Worm (Caenorhabditis elegans) whole organism, L3 larva: ENCODE results near the gene nhr-35.

ENCODE experiments used
- R02D3.7 ChIP-seq: fragments of 150-350 bp; optimal IDR thresholded peaks from 2 replicates; lab custom pipeline; 2014; ENCODE audit warnings: missing biosample characterization, missing genetic modification characterization
- ZK546.5 ChIP-seq: sonication (generic microtip); optimal IDR thresholded peaks from 2 replicates; lab custom pipeline; 2017; ENCODE audit warnings: missing biosample characterization, missing genetic modification characterization
- aly-2 ChIP-seq: fragments of 150-350 bp; optimal IDR thresholded peaks from 2 replicates; lab custom pipeline; 2014; ENCODE audit warnings: missing biosample characterization, missing genetic modification characterization
- ama-1 ChIP-seq: fragments of 150-350 bp; optimal IDR thresholded peaks from 2 replicates; lab custom pipeline; 2018
- ceh-16 ChIP-seq: sonication (generic microtip); optimal IDR thresholded peaks from 2 replicates; lab custom pipeline; 2017; ENCODE audit warnings: missing biosample characterization, missing genetic modification characterization
- ceh-28 ChIP-seq: fragments of 150-350 bp; optimal IDR thresholded peaks from 2 replicates; lab custom pipeline; 2014; ENCODE audit warnings: missing biosample characterization, missing genetic modification reagents, missing genetic modification characterization
- ceh-82 ChIP-seq: fragments of 150-350 bp; optimal IDR thresholded peaks from 2 replicates; lab custom pipeline; 2014; ENCODE audit warnings: missing biosample characterization, missing genetic modification characterization
- ceh-9 ChIP-seq: sonication (generic microtip); optimal IDR thresholded peaks from 2 replicates; lab custom pipeline; 2018; ENCODE audit warnings: missing biosample characterization, missing genetic modification characterization
- daf-12 ChIP-seq: fragments of 150-350 bp; optimal IDR thresholded peaks from 2 replicates; lab custom pipeline; 2014; ENCODE audit warnings: missing biosample characterization, missing genetic modification reagents, missing genetic modification characterization
- egl-27 ChIP-seq: sonication (generic microtip); optimal IDR thresholded peaks from 4 replicates; lab custom pipeline; 2017; ENCODE audit warnings: missing biosample characterization, missing genetic modification reagents, missing genetic modification characterization
- egl-5 ChIP-seq: fragments of 150-350 bp; optimal IDR thresholded peaks from 2 replicates; lab custom pipeline; 2017; ENCODE audit warnings: missing biosample characterization, missing genetic modification reagents, missing genetic modification characterization, inconsistent platforms
- elt-1 ChIP-seq: fragments of 150-350 bp; optimal IDR thresholded peaks from 2 replicates; lab custom pipeline; 2014; ENCODE audit warnings: missing biosample characterization, missing genetic modification characterization
- elt-2 ChIP-seq: sonication (generic microtip); optimal IDR thresholded peaks from 2 replicates; lab custom pipeline; 2016; ENCODE audit warnings: missing genetic modification reagents, mild to moderate bottlenecking, missing genetic modification characterization, missing compliant biosample characterization
- elt-3 ChIP-seq, 3 experiments: fragments of 150-350 bp in 1 of 3; sonication (generic microtip) in 2 of 3; optimal IDR thresholded peaks; 2 replicates in 2 of 3; 4 replicates in 1 of 3; lab custom pipeline; 2014 to 2017; ENCODE audit warnings: missing biosample characterization in 3 of 3, missing genetic modification characterization in 3 of 3
- eor-1 ChIP-seq, 2 experiments: fragments of 150-350 bp; optimal IDR thresholded peaks; 2 replicates each; lab custom pipeline; 2014 to 2018; ENCODE audit warnings: missing biosample characterization in 2 of 2, missing genetic modification characterization in 2 of 2
- fkh-10 ChIP-seq: sonication (generic microtip); optimal IDR thresholded peaks from 2 replicates; lab custom pipeline; 2017; ENCODE audit warnings: missing biosample characterization, missing genetic modification reagents, missing genetic modification characterization
- fkh-2 ChIP-seq: fragments of 150-350 bp; optimal IDR thresholded peaks from 2 replicates; lab custom pipeline; 2014; ENCODE audit warnings: missing biosample characterization, missing genetic modification reagents, missing genetic modification characterization
- fos-1 ChIP-seq: fragments of 150-350 bp; optimal IDR thresholded peaks from 2 replicates; lab custom pipeline; 2014; ENCODE audit warnings: missing biosample characterization, missing genetic modification characterization
- hmg-11 ChIP-seq: sonication (generic microtip); optimal IDR thresholded peaks from 2 replicates; lab custom pipeline; 2016; ENCODE audit warnings: missing genetic modification characterization, missing compliant biosample characterization
- jun-1 ChIP-seq: fragments of 150-350 bp; optimal IDR thresholded peaks from 2 replicates; lab custom pipeline; 2014; ENCODE audit warnings: missing biosample characterization, missing genetic modification reagents, missing genetic modification characterization
- lin-15B ChIP-seq: fragments of 150-350 bp; optimal IDR thresholded peaks from 2 replicates; lab custom pipeline; 2014; ENCODE audit warnings: missing biosample characterization, missing genetic modification characterization
- lin-39 ChIP-seq: fragments of 150-350 bp; optimal IDR thresholded peaks from 2 replicates; lab custom pipeline; 2018; ENCODE audit warnings: missing biosample characterization, missing genetic modification reagents, missing genetic modification characterization
- lsy-12 ChIP-seq: sonication (generic microtip); optimal IDR thresholded peaks from 2 replicates; lab custom pipeline; 2016; ENCODE audit warnings: mild to moderate bottlenecking, missing genetic modification characterization, missing compliant biosample characterization
- mdl-1 ChIP-seq: fragments of 150-350 bp; optimal IDR thresholded peaks from 2 replicates; lab custom pipeline; 2014; ENCODE audit warnings: missing biosample characterization, missing genetic modification characterization
- mml-1 ChIP-seq: fragments of 150-350 bp; sonication (generic microtip); optimal IDR thresholded peaks from 3 replicates; lab custom pipeline; 2014; ENCODE audit warnings: missing biosample characterization, missing genetic modification characterization
- nfya-1 ChIP-seq: sonication (generic microtip); optimal IDR thresholded peaks from 2 replicates; lab custom pipeline; 2017; ENCODE audit warnings: missing genetic modification characterization, mild to moderate bottlenecking, missing compliant biosample characterization, antibody characterized with exemption, moderate library complexity; ENCODE audit not compliant: insufficient read depth
- nhr-11 ChIP-seq: fragments of 150-350 bp; optimal IDR thresholded peaks from 2 replicates; lab custom pipeline; 2014; ENCODE audit warnings: missing biosample characterization, missing genetic modification characterization
- nhr-12 ChIP-seq: fragments of 150-350 bp; optimal IDR thresholded peaks from 2 replicates; lab custom pipeline; 2014; ENCODE audit warnings: missing biosample characterization, missing genetic modification characterization
- nhr-23 ChIP-seq: fragments of 150-350 bp; optimal IDR thresholded peaks from 2 replicates; lab custom pipeline; 2014; ENCODE audit warnings: missing biosample characterization, missing genetic modification reagents, missing genetic modification characterization
- nhr-237 ChIP-seq: fragments of 150-350 bp; optimal IDR thresholded peaks from 2 replicates; lab custom pipeline; 2014; ENCODE audit warnings: missing biosample characterization, missing genetic modification characterization
- nhr-25 ChIP-seq: sonication (generic microtip); optimal IDR thresholded peaks from 2 replicates; lab custom pipeline; 2017; ENCODE audit warnings: missing biosample characterization, missing genetic modification characterization
- nhr-28 ChIP-seq: fragments of 150-350 bp; optimal IDR thresholded peaks from 2 replicates; lab custom pipeline; 2014; ENCODE audit warnings: missing biosample characterization, missing genetic modification characterization
- nhr-43 ChIP-seq: sonication (generic microtip); optimal IDR thresholded peaks from 2 replicates; lab custom pipeline; 2016; ENCODE audit warnings: mild to moderate bottlenecking, missing genetic modification characterization, missing compliant biosample characterization; ENCODE audit not compliant: poor library complexity, severe bottlenecking
- nhr-67 ChIP-seq: fragments of 150-350 bp; optimal IDR thresholded peaks from 2 replicates; lab custom pipeline; 2014; ENCODE audit warnings: missing biosample characterization, missing genetic modification characterization
- nhr-76 ChIP-seq: fragments of 150-350 bp; sonication (generic microtip); optimal IDR thresholded peaks from 5 replicates; lab custom pipeline; 2014; ENCODE audit warnings: missing biosample characterization, missing genetic modification characterization
- nhr-77 ChIP-seq: fragments of 150-350 bp; optimal IDR thresholded peaks from 2 replicates; lab custom pipeline; 2014; ENCODE audit warnings: missing biosample characterization, missing genetic modification characterization
- pha-4 ChIP-seq: fragments of 150-350 bp; optimal IDR thresholded peaks from 2 replicates; lab custom pipeline; 2014; ENCODE audit warnings: missing biosample characterization, missing genetic modification reagents, missing genetic modification characterization
- pqm-1 ChIP-seq: fragments of 150-350 bp; optimal IDR thresholded peaks from 2 replicates; lab custom pipeline; 2017; ENCODE audit warnings: missing biosample characterization, missing genetic modification characterization, inconsistent platforms
- sea-2 ChIP-seq: fragments of 150-350 bp; sonication (generic microtip); optimal IDR thresholded peaks from 4 replicates; lab custom pipeline; 2014; ENCODE audit warnings: missing biosample characterization, missing genetic modification reagents, missing genetic modification characterization
- skn-1 ChIP-seq: fragments of 150-350 bp; optimal IDR thresholded peaks from 2 replicates; lab custom pipeline; 2014; ENCODE audit warnings: missing biosample characterization, missing genetic modification characterization
- snpc-4 ChIP-seq: fragments of 150-350 bp; optimal IDR thresholded peaks from 2 replicates; lab custom pipeline; 2014; ENCODE audit warnings: missing biosample characterization, missing genetic modification characterization
- tbx-2 ChIP-seq: sonication (generic microtip); optimal IDR thresholded peaks from 2 replicates; lab custom pipeline; 2016; ENCODE audit warnings: mild to moderate bottlenecking, missing genetic modification characterization, missing compliant biosample characterization
- unc-39 ChIP-seq: sonication (generic microtip); optimal IDR thresholded peaks from 4 replicates; lab custom pipeline; 2017; ENCODE audit warnings: missing biosample characterization, missing genetic modification characterization
- unc-62 ChIP-seq: fragments of 150-350 bp; sonication (generic microtip); optimal IDR thresholded peaks from 4 replicates; lab custom pipeline; 2014; ENCODE audit warnings: missing biosample characterization, missing genetic modification reagents, missing genetic modification characterization
- zag-1 ChIP-seq: fragments of 150-350 bp; optimal IDR thresholded peaks from 2 replicates; lab custom pipeline; 2014; ENCODE audit warnings: missing biosample characterization, missing genetic modification characterization
- ztf-11 ChIP-seq: fragments of 150-350 bp; optimal IDR thresholded peaks from 2 replicates; lab custom pipeline; 2014; ENCODE audit warnings: missing biosample characterization, missing genetic modification characterization
- ztf-4 ChIP-seq: fragments of 150-350 bp; optimal IDR thresholded peaks from 2 replicates; lab custom pipeline; 2014; ENCODE audit warnings: missing biosample characterization, missing genetic modification characterization

nhr-35 gene

ce11 chrX:4532160-4532741 is at the start of gene nhr-35:
Gene nhr-35 (plus strand): TSS chrX:4532691.
- peak; percentile 72 for TF ChIP-seq nhr-25 (tag; lab: Kevin White, UChicago)
- peak; percentile 72 for TF ChIP-seq jun-1 (tag; lab: Kevin White, UChicago)
- peak; percentile 93 for TF ChIP-seq nhr-43
- no peak for TF ChIP-seq elt-3 (tag; optimal IDR thresholded peaks at IDR 0.05; lab: Kevin White, UChicago)
- TF ChIP-seq tbx-2: peak; percentile 29
- TF ChIP-seq ceh-16 (tag; lab: Kevin White, UChicago): no peak
- no peak for TF ChIP-seq sea-2 (GFP tag; lab: Kevin White, UChicago)
- peak; percentile 52 for TF ChIP-seq skn-1 (tag; lab: Kevin White, UChicago)
- TF ChIP-seq mml-1 (tag; lab: Kevin White, UChicago): peak; percentile 62
- peak; percentile 48 for TF ChIP-seq nhr-23 (tag; lab: Kevin White, UChicago)
- peak; percentile 97 for TF ChIP-seq pqm-1 (tag; lab: Kevin White, UChicago)
- TF ChIP-seq egl-27 (tag; lab: Kevin White, UChicago): no peak
- peak; percentile 11 for TF ChIP-seq lin-39 (tag; lab: Kevin White, UChicago)
- no peak for TF ChIP-seq elt-1 (tag; lab: Kevin White, UChicago)
- TF ChIP-seq egl-5: peak; percentile 41
- no peak for TF ChIP-seq aly-2 (tag; lab: Kevin White, UChicago)
- no peak for TF ChIP-seq ztf-4
- no peak for TF ChIP-seq fkh-2 (tag; lab: Kevin White, UChicago)
- TF ChIP-seq eor-1 (tag; optimal IDR thresholded peaks at IDR 0.05; lab: Kevin White, UChicago): no peak
- TF ChIP-seq fkh-10 (GFP tag; lab: Kevin White, UChicago): no peak
- no peak for TF ChIP-seq daf-12 (tag; lab: Kevin White, UChicago)
- TF ChIP-seq hmg-11 (tag; lab: Kevin White, UChicago): no peak
- TF ChIP-seq unc-62 (GFP tag; lab: Kevin White, UChicago): peak; percentile 77
- no peak for TF ChIP-seq ZK546.5 (tag; lab: Kevin White, UChicago)
- no peak for TF ChIP-seq unc-39 (tag; lab: Kevin White, UChicago)
- TF ChIP-seq nhr-11 (tag; lab: Kevin White, UChicago): no peak
- no peak for TF ChIP-seq ztf-11 (tag; lab: Kevin White, UChicago)
- no peak for TF ChIP-seq nhr-28
- no peak for TF ChIP-seq zag-1 (tag; lab: Kevin White, UChicago)
- TF ChIP-seq R02D3.7 (tag; lab: Kevin White, UChicago): no peak
- no peak for TF ChIP-seq ceh-9 (tag; lab: Kevin White, UChicago)
- no peak for TF ChIP-seq nhr-77 (tag; lab: Kevin White, UChicago)
- TF ChIP-seq lin-15B: no peak
- peak; percentile 97 for TF ChIP-seq elt-2 (tag; lab: Kevin White, UChicago)
- no peak for TF ChIP-seq snpc-4 (tag; lab: Kevin White, UChicago)
- peak; percentile 44 for TF ChIP-seq pha-4
- TF ChIP-seq fos-1 (tag; lab: Kevin White, UChicago): no peak
- TF ChIP-seq nhr-237 (tag; lab: Kevin White, UChicago): no peak
- no peak for TF ChIP-seq nhr-12 (tag; lab: Kevin White, UChicago)
- peak; percentile 55 for TF ChIP-seq mdl-1 (tag; lab: Kevin White, UChicago)
- no peak for TF ChIP-seq ceh-82 (tag; lab: Kevin White, UChicago)
- peak; percentile 26 for TF ChIP-seq ama-1 (lab: Kevin White, UChicago)
- peak; percentile 66 for TF ChIP-seq lsy-12 (tag; lab: Kevin White, UChicago)
- TF ChIP-seq nhr-76 (tag; lab: Kevin White, UChicago): no peak
- TF ChIP-seq nhr-67 (tag; lab: Kevin White, UChicago): no peak
- peak; percentile 23 for TF ChIP-seq ceh-28
- peak; percentile 39 for TF ChIP-seq nfya-1 (tag; lab: Kevin White, UChicago)
